Worm (Caenorhabditis elegans) whole organism, mixed stage, embryonic: Measurements from ENCODE around the gene F55A11.8.

ENCODE experiments used
- M03D4.4 ChIP-seq: sonication (generic microtip); optimal IDR thresholded peaks from 2 replicates; lab custom pipeline; 2017; ENCODE audit warnings: mild to moderate bottlenecking, missing genetic modification characterization, missing compliant biosample characterization
- bed-3 ChIP-seq: fragments of 200-800 bp; sonication (Bioruptor generic); optimal IDR thresholded peaks from 3 replicates; lab custom pipeline; 2018; ENCODE audit warnings: mild to moderate bottlenecking, missing genetic modification characterization, moderate library complexity, missing compliant biosample characterization
- blmp-1 ChIP-seq: fragments of 150-350 bp; optimal IDR thresholded peaks from 2 replicates; lab custom pipeline; 2014; ENCODE audit warnings: missing biosample characterization, missing genetic modification characterization
- ceh-83 ChIP-seq: fragments of 200-800 bp; sonication (Bioruptor generic); optimal IDR thresholded peaks from 2 replicates; lab custom pipeline; 2018; ENCODE audit warnings: mild to moderate bottlenecking, missing genetic modification characterization, missing compliant biosample characterization
- elt-3 ChIP-seq: fragments of 150-350 bp; optimal IDR thresholded peaks from 2 replicates; lab custom pipeline; 2014; ENCODE audit warnings: missing biosample characterization, missing genetic modification characterization
- lsy-2 ChIP-seq: fragments of 150-350 bp; optimal IDR thresholded peaks from 2 replicates; lab custom pipeline; 2014; ENCODE audit warnings: missing biosample characterization, missing genetic modification characterization
- mep-1 ChIP-seq: fragments of 150-350 bp; optimal IDR thresholded peaks from 2 replicates; lab custom pipeline; 2017; ENCODE audit warnings: missing biosample characterization, missing genetic modification reagents, missing genetic modification characterization, inconsistent platforms
- nhr-2 ChIP-seq: fragments of 150-350 bp; optimal IDR thresholded peaks from 2 replicates; lab custom pipeline; 2014; ENCODE audit warnings: missing biosample characterization, missing genetic modification characterization
- nhr-237 ChIP-seq: fragments of 150-350 bp; optimal IDR thresholded peaks from 2 replicates; lab custom pipeline; 2014; ENCODE audit warnings: missing biosample characterization, missing genetic modification characterization
- nhr-76 ChIP-seq: sonication (generic microtip); optimal IDR thresholded peaks from 2 replicates; lab custom pipeline; 2017; ENCODE audit warnings: missing biosample characterization, missing genetic modification characterization
- pha-4 ChIP-seq: fragments of 150-350 bp; optimal IDR thresholded peaks from 2 replicates; lab custom pipeline; 2018; ENCODE audit warnings: missing biosample characterization, missing genetic modification reagents, missing genetic modification characterization
- unc-39 ChIP-seq: fragments of 150-350 bp; optimal IDR thresholded peaks from 2 replicates; lab custom pipeline; 2014; ENCODE audit warnings: missing biosample characterization, missing genetic modification characterization
- zip-8 ChIP-seq: fragments of 150-350 bp; optimal IDR thresholded peaks from 2 replicates; lab custom pipeline; 2014; ENCODE audit warnings: missing biosample characterization, missing genetic modification characterization

ce11 chrV:11800486-11800885 is 12.5 kb downstream of the F55A11.8 start:
- TF ChIP-seq blmp-1 (tag; lab: Kevin White, UChicago), result no peak
- no peak for TF ChIP-seq nhr-2 (tag; lab: Kevin White, UChicago)
- TF ChIP-seq M03D4.4 (tag; lab: Kevin White, UChicago), result no peak
- no peak for TF ChIP-seq unc-39 (tag; lab: Kevin White, UChicago)
- TF ChIP-seq nhr-76, result no peak
- no peak for TF ChIP-seq zip-8 (tag; lab: Kevin White, UChicago)
- TF ChIP-seq pha-4 (tag; lab: Kevin White, UChicago), result no peak
- no peak for TF ChIP-seq mep-1
- no peak for TF ChIP-seq ceh-83 (GFP tag; lab: Kevin White, UChicago)
- no peak for TF ChIP-seq lsy-2
- TF ChIP-seq nhr-237 (tag; lab: Kevin White, UChicago), result no peak
- no peak for TF ChIP-seq elt-3
- TF ChIP-seq bed-3, result no peak
